Worm (Caenorhabditis elegans): Measurements from ENCODE around the gene skat-1.
"Not testable (repeated sequence)": the region's sequence is repeated elsewhere in the genome, so short reads cannot be mapped to it uniquely, and the experiment has no call there.

Gene skat-1

ce11 chrIII:9004658-9005057, 8.1 kb upstream of the skat-1 start:
- TF ChIP-seq dao-5 (tag; optimal IDR thresholded peaks at IDR 0.05), result no peak
- TF ChIP-seq W03F9.2 (tag; optimal IDR thresholded peaks at IDR 0.05), result no peak
- TF ChIP-seq him-1 (tag; optimal IDR thresholded peaks at IDR 0.05), result no peak

ce11 chrIII:9002545-9002944, 6.0 kb upstream of the skat-1 start, which contains the start of the genes F59B2.15 and zif-1:
Gene F59B2.15 (minus strand): TSS chrIII:9002645.
Gene zif-1 (plus strand): TSS chrIII:9002779.
- no peak for TF ChIP-seq him-1 (tag; optimal IDR thresholded peaks at IDR 0.05)
- no peak for TF ChIP-seq W03F9.2 (tag; optimal IDR thresholded peaks at IDR 0.05)
- no peak for TF ChIP-seq dao-5 (tag; optimal IDR thresholded peaks at IDR 0.05)

- TF ChIP-seq him-1 (tag; optimal IDR thresholded peaks at IDR 0.05), result no peak
- no peak for TF ChIP-seq W03F9.2 (tag; optimal IDR thresholded peaks at IDR 0.05)
- no peak for TF ChIP-seq dao-5 (tag; optimal IDR thresholded peaks at IDR 0.05)
These were observed 5.3 kb upstream of the skat-1 start, which contains the start of gene rpn-6.2 for ce11 chrIII:9001899-9002298. Gene rpn-6.2 (minus strand): TSS chrIII:9001999.

ce11 chrIII:9001491-9001890, 4.9 kb upstream of the skat-1 start:
- TF ChIP-seq dao-5 (tag; optimal IDR thresholded peaks at IDR 0.05), result no peak
- TF ChIP-seq W03F9.2 (tag; optimal IDR thresholded peaks at IDR 0.05), result peak; percentile 22

- TF ChIP-seq him-1 (tag; optimal IDR thresholded peaks at IDR 0.05), result no peak
- TF ChIP-seq dao-5 (tag; optimal IDR thresholded peaks at IDR 0.05), result no peak
- no peak for TF ChIP-seq W03F9.2 (tag; optimal IDR thresholded peaks at IDR 0.05)
These were observed 2.9 kb upstream of the skat-1 start, which contains the start of gene F59B2.3 for ce11 chrIII:8999508-8999907. Gene F59B2.3 (minus strand): TSS chrIII:8999766.

- TF ChIP-seq W03F9.2 (tag; optimal IDR thresholded peaks at IDR 0.05), result no peak
- TF ChIP-seq him-1 (tag; optimal IDR thresholded peaks at IDR 0.05), result no peak
- no peak for TF ChIP-seq dao-5 (tag; optimal IDR thresholded peaks at IDR 0.05)
These were observed 2.3 kb upstream of the skat-1 start for ce11 chrIII:8998884-8999283.

- TF ChIP-seq dao-5 (tag; optimal IDR thresholded peaks at IDR 0.05), result no peak
- no peak for TF ChIP-seq him-1 (tag; optimal IDR thresholded peaks at IDR 0.05)
- TF ChIP-seq W03F9.2 (tag; optimal IDR thresholded peaks at IDR 0.05), result no peak
These were observed 1.2 kb upstream of the skat-1 start for ce11 chrIII:8997821-8998220.

ce11 chrIII:8989752-8990151, 6.8 kb downstream of the skat-1 start, which contains the start of gene R08D7.7:
Gene R08D7.7 (plus strand): TSS chrIII:8990052.
- TF ChIP-seq dao-5, W03F9.2, him-1 (tag; optimal IDR thresholded peaks at IDR 0.05): not testable (repeated sequence)

ce11 chrIII:8988544-8988943, 8.0 kb downstream of the skat-1 start:
- no peak for TF ChIP-seq W03F9.2 (tag; optimal IDR thresholded peaks at IDR 0.05)
- no peak for TF ChIP-seq him-1 (tag; optimal IDR thresholded peaks at IDR 0.05)
- TF ChIP-seq dao-5 (tag; optimal IDR thresholded peaks at IDR 0.05), result no peak

- TF ChIP-seq him-1 (tag; optimal IDR thresholded peaks at IDR 0.05), result no peak
- no peak for TF ChIP-seq dao-5 (tag; optimal IDR thresholded peaks at IDR 0.05)
- TF ChIP-seq W03F9.2 (tag; optimal IDR thresholded peaks at IDR 0.05), result no peak
These were observed 8.5 kb downstream of the skat-1 start for ce11 chrIII:8988061-8988460.

ce11 chrIII:8986872-8987271, 9.7 kb downstream of the skat-1 start:
- TF ChIP-seq W03F9.2 (tag; optimal IDR thresholded peaks at IDR 0.05) (peak; percentile 33), dao-5 (tag; optimal IDR thresholded peaks at IDR 0.05) (no peak), him-1 (tag; optimal IDR thresholded peaks at IDR 0.05) (no peak)

ce11 chrIII:8985965-8986364, 10.6 kb downstream of the skat-1 start:
- no peak for TF ChIP-seq W03F9.2 (tag; optimal IDR thresholded peaks at IDR 0.05)
- no peak for TF ChIP-seq dao-5 (tag; optimal IDR thresholded peaks at IDR 0.05)
- TF ChIP-seq him-1 (tag; optimal IDR thresholded peaks at IDR 0.05), result no peak

- no peak for TF ChIP-seq him-1 (tag; optimal IDR thresholded peaks at IDR 0.05)
- TF ChIP-seq dao-5 (tag; optimal IDR thresholded peaks at IDR 0.05), result no peak
- TF ChIP-seq W03F9.2 (tag; optimal IDR thresholded peaks at IDR 0.05), result no peak
These were observed 11.1 kb downstream of the skat-1 start for ce11 chrIII:8985461-8985860.

- no peak for TF ChIP-seq W03F9.2 (tag; optimal IDR thresholded peaks at IDR 0.05)
- TF ChIP-seq him-1 (tag; optimal IDR thresholded peaks at IDR 0.05), result peak; percentile 32
These were observed 11.6 kb downstream of the skat-1 start for ce11 chrIII:8984960-8985359.

- TF ChIP-seq dao-5 (tag; optimal IDR thresholded peaks at IDR 0.05) (no peak), W03F9.2 (tag; optimal IDR thresholded peaks at IDR 0.05) (no peak), him-1 (tag; optimal IDR thresholded peaks at IDR 0.05) (no peak)
These were observed 12.2 kb downstream of the skat-1 start for ce11 chrIII:8984412-8984811.
